Fruit fly (Drosophila melanogaster): ENCODE results near the gene Toll-6.
A peak's percentile ranks its signal among the peaks of the same experiment; 100 is the strongest.

The Toll-6 gene

DNA sequence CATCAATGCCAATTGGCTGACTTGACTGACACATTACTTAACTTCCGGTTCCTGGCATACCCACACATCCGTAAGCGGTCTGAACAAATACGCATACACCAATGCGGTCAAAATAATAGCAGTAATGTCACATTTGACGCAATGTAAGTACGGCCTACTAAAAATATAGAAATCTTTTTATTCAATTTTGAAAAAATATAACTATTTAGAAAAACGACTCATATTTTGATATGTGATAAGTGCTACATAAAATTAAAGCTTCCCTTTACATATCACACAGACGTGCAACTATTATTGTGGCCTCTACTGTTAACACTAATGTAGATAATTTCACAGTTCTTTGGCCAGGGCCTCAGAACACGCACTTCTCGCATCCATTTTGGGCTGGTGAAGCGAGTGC lies 17.2 kb downstream of the Toll-6 start (continued):
- TF ChIP-seq CG10979 (tag; optimal IDR thresholded peaks at IDR 0.05) = peak; percentile 61
- no peak for TF ChIP-seq CG12744 (GFP tag; optimal IDR thresholded peaks at IDR 0.05)
- no peak for TF ChIP-seq Atf3 (GFP tag; optimal IDR thresholded peaks at IDR 0.05)
- no peak for TF ChIP-seq CHES-1-like (GFP tag; optimal IDR thresholded peaks at IDR 0.05)
- no peak for TF ChIP-seq Sry-δ (GFP tag; optimal IDR thresholded peaks at IDR 0.05)
- no peak for TF ChIP-seq fu2 (GFP tag; optimal IDR thresholded peaks at IDR 0.05)
- TF ChIP-seq CG2199 (GFP tag; IDR thresholded peaks at IDR 0.05) = 0 out of 3 replicates have a peak, but pooled peaks have one; percentile 30
- no peak for TF ChIP-seq Hsf (GFP tag; optimal IDR thresholded peaks at IDR 0.05)
- no peak for TF ChIP-seq Hey (tag; optimal IDR thresholded peaks at IDR 0.05)
- no peak for TF ChIP-seq Rfx (GFP tag; IDR thresholded peaks at IDR 0.05)
- peak; percentile 49 for TF ChIP-seq Xrp1 (GFP tag; IDR thresholded peaks at IDR 0.05)
- no peak for TF ChIP-seq ash1 (GFP tag; optimal IDR thresholded peaks at IDR 0.05)
- no peak for TF ChIP-seq CG7928 (GFP tag; optimal IDR thresholded peaks at IDR 0.05)
- no peak for TF ChIP-seq H15 (GFP tag; IDR thresholded peaks at IDR 0.05)
- TF ChIP-seq CG7786 (GFP tag; optimal IDR thresholded peaks at IDR 0.05) = no peak
- TF ChIP-seq al (GFP tag; IDR thresholded peaks at IDR 0.05) = no peak
- TF ChIP-seq CG9609 (GFP tag; optimal IDR thresholded peaks at IDR 0.05) = no peak
- TF ChIP-seq chm (GFP tag; IDR thresholded peaks at IDR 0.05) = no peak
- no peak for TF ChIP-seq toy (GFP tag; IDR thresholded peaks at IDR 0.05)
- TF ChIP-seq CG14860 (GFP tag; IDR thresholded peaks at IDR 0.05; ENCODE audit: partially characterized antibody) = no peak
- TF ChIP-seq NFAT (GFP tag; IDR thresholded peaks at IDR 0.05) = no peak
- no peak for TF ChIP-seq CG2120 (GFP tag; optimal IDR thresholded peaks at IDR 0.05)
- no peak for TF ChIP-seq gfzf (GFP tag; optimal IDR thresholded peaks at IDR 0.05)
- no peak for TF ChIP-seq Sox102F (GFP tag; optimal IDR thresholded peaks at IDR 0.05)
- TF ChIP-seq CG7963 (GFP tag; IDR thresholded peaks at IDR 0.05; ENCODE audit: partially characterized antibody) = no peak
- no peak for TF ChIP-seq rib (GFP tag; IDR thresholded peaks at IDR 0.05)
- TF ChIP-seq CG8765 (GFP tag; IDR thresholded peaks at IDR 0.05) = no peak
- no peak for TF ChIP-seq CG1792 (GFP tag; optimal IDR thresholded peaks at IDR 0.05)
- TF ChIP-seq tx (GFP tag; optimal IDR thresholded peaks at IDR 0.05) = no peak
- no peak for TF ChIP-seq CG14050 (GFP tag; IDR thresholded peaks at IDR 0.05)
- no peak for TF ChIP-seq jing (GFP tag; optimal IDR thresholded peaks at IDR 0.05)
- TF ChIP-seq CG15269 (tag; optimal IDR thresholded peaks at IDR 0.05) = peak; percentile 6
- no peak for TF ChIP-seq Dbx (GFP tag; IDR thresholded peaks at IDR 0.05)
- no peak for TF ChIP-seq Hr78 (GFP tag; optimal IDR thresholded peaks at IDR 0.05)
- 0 out of 2 replicates have a peak, but pooled peaks have one; percentile 21 for TF ChIP-seq HLH3B (GFP tag; IDR thresholded peaks at IDR 0.05)
- no peak for TF ChIP-seq yki (optimal IDR thresholded peaks at IDR 0.05)
- TF ChIP-seq CG8924 (tag; optimal IDR thresholded peaks at IDR 0.05) = peak; percentile 40
- TF ChIP-seq CG12659 (GFP tag; optimal IDR thresholded peaks at IDR 0.05) = no peak
- no peak for TF ChIP-seq dysf (GFP tag; IDR thresholded peaks at IDR 0.05)
- TF ChIP-seq Tbp (GFP tag; optimal IDR thresholded peaks at IDR 0.05) = no peak
- TF ChIP-seq mld (GFP tag; IDR thresholded peaks at IDR 0.05; ENCODE audit: partially characterized antibody) = no peak
- TF ChIP-seq CG13296 (GFP tag; optimal IDR thresholded peaks at IDR 0.05) = no peak
- peak; percentile 35 for TF ChIP-seq phol (tag; optimal IDR thresholded peaks at IDR 0.05)
- no peak for TF ChIP-seq br (optimal IDR thresholded peaks at IDR 0.05)
- TF ChIP-seq CG2202 (tag; optimal IDR thresholded peaks at IDR 0.05) = peak; percentile 8
- peak; percentile 44 for TF ChIP-seq Nf-YB (GFP tag; optimal IDR thresholded peaks at IDR 0.05)
- TF ChIP-seq esg (GFP tag; conservative IDR thresholded peaks at IDR 0.05) = no peak
- peak; percentile 36 for TF ChIP-seq CG18599 (GFP tag; optimal IDR thresholded peaks at IDR 0.05)
- no peak for TF ChIP-seq tna (GFP tag; IDR thresholded peaks at IDR 0.05; ENCODE audit: partially characterized antibody)
- no peak for TF ChIP-seq hbn (GFP tag; IDR thresholded peaks at IDR 0.05; ENCODE audit: partially characterized antibody)
- no peak for TF ChIP-seq vfl (GFP tag; optimal IDR thresholded peaks at IDR 0.05)
- TF ChIP-seq sna (GFP tag; IDR thresholded peaks at IDR 0.05; ENCODE audit: partially characterized antibody) = no peak
- TF ChIP-seq CG10959 (GFP tag; IDR thresholded peaks at IDR 0.05) = no peak

All from whole organism, embryonic.